Worm (Caenorhabditis elegans) whole organism, L4/young adult: ENCODE data around the gene C14A11.2.

Experiments
- W03F9.2 ChIP-seq: fragments of 150-350 bp; optimal IDR thresholded peaks from 2 replicates; lab custom pipeline; 2014; ENCODE audit warnings: missing biosample characterization, missing genetic modification characterization
- dao-5 ChIP-seq: sonication (generic microtip); optimal IDR thresholded peaks from 2 replicates; lab custom pipeline; 2016; ENCODE audit warnings: missing genotype, missing genetic modification characterization, moderate library complexity, missing compliant biosample characterization
- him-1 ChIP-seq: sonication (generic microtip); optimal IDR thresholded peaks from 2 replicates; lab custom pipeline; 2016; ENCODE audit warnings: missing genotype, missing genetic modification reagents, missing genetic modification characterization, missing compliant biosample characterization

The C14A11.2 gene

DNA sequence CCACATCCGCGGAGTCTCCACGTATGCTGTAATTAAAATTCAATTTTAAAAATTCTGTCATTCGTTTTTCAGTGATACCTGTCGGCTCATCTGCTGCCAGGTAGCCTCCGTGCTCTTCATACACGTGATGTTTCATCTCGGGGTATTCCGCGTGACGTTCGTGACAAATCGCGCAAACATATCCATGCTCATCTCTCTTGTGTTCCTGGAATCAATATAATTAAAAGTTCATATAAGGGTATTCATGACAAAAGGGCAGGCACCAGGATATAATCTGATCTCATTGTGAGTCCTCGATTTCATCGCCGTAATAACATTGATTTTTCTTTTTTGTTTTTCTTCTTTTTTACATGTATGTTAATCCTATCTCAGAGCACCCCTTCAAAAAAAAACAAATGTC is 51.1 kb downstream of the C14A11.2 start:
- no peak for TF ChIP-seq W03F9.2 (tag; lab: Kevin White, UChicago)
- no peak for TF ChIP-seq him-1 (tag; lab: Kevin White, UChicago)
- no peak for TF ChIP-seq dao-5 (tag; lab: Kevin White, UChicago)
